Worm (Caenorhabditis elegans) whole organism, L3 larva: ENCODE data around the gene F23H12.7.

Experiments used
- R02D3.7 ChIP-seq: fragments of 150-350 bp; optimal IDR thresholded peaks from 2 replicates; lab custom pipeline; 2014; ENCODE audit warnings: missing biosample characterization, missing genetic modification characterization
- ZK546.5 ChIP-seq: sonication (generic microtip); optimal IDR thresholded peaks from 2 replicates; lab custom pipeline; 2017; ENCODE audit warnings: missing biosample characterization, missing genetic modification characterization
- aly-2 ChIP-seq: fragments of 150-350 bp; optimal IDR thresholded peaks from 2 replicates; lab custom pipeline; 2014; ENCODE audit warnings: missing biosample characterization, missing genetic modification characterization
- ama-1 ChIP-seq: fragments of 150-350 bp; optimal IDR thresholded peaks from 2 replicates; lab custom pipeline; 2018
- ceh-82 ChIP-seq: fragments of 150-350 bp; optimal IDR thresholded peaks from 2 replicates; lab custom pipeline; 2014; ENCODE audit warnings: missing biosample characterization, missing genetic modification characterization
- ceh-9 ChIP-seq: sonication (generic microtip); optimal IDR thresholded peaks from 2 replicates; lab custom pipeline; 2018; ENCODE audit warnings: missing biosample characterization, missing genetic modification characterization
- daf-12 ChIP-seq: fragments of 150-350 bp; optimal IDR thresholded peaks from 2 replicates; lab custom pipeline; 2014; ENCODE audit warnings: missing biosample characterization, missing genetic modification reagents, missing genetic modification characterization
- egl-27 ChIP-seq: sonication (generic microtip); optimal IDR thresholded peaks from 4 replicates; lab custom pipeline; 2017; ENCODE audit warnings: missing biosample characterization, missing genetic modification reagents, missing genetic modification characterization
- elt-1 ChIP-seq: fragments of 150-350 bp; optimal IDR thresholded peaks from 2 replicates; lab custom pipeline; 2014; ENCODE audit warnings: missing biosample characterization, missing genetic modification characterization
- elt-2 ChIP-seq: sonication (generic microtip); optimal IDR thresholded peaks from 2 replicates; lab custom pipeline; 2016; ENCODE audit warnings: missing genetic modification reagents, mild to moderate bottlenecking, missing genetic modification characterization, missing compliant biosample characterization
- eor-1 ChIP-seq, 2 experiments: fragments of 150-350 bp; optimal IDR thresholded peaks; 2 replicates each; lab custom pipeline; 2014 to 2018; ENCODE audit warnings: missing biosample characterization in 2 of 2, missing genetic modification characterization in 2 of 2
- fkh-10 ChIP-seq: sonication (generic microtip); optimal IDR thresholded peaks from 2 replicates; lab custom pipeline; 2017; ENCODE audit warnings: missing biosample characterization, missing genetic modification reagents, missing genetic modification characterization
- fkh-2 ChIP-seq: fragments of 150-350 bp; optimal IDR thresholded peaks from 2 replicates; lab custom pipeline; 2014; ENCODE audit warnings: missing biosample characterization, missing genetic modification reagents, missing genetic modification characterization
- fos-1 ChIP-seq: fragments of 150-350 bp; optimal IDR thresholded peaks from 2 replicates; lab custom pipeline; 2014; ENCODE audit warnings: missing biosample characterization, missing genetic modification characterization
- hmg-11 ChIP-seq: sonication (generic microtip); optimal IDR thresholded peaks from 2 replicates; lab custom pipeline; 2016; ENCODE audit warnings: missing genetic modification characterization, missing compliant biosample characterization
- jun-1 ChIP-seq: fragments of 150-350 bp; optimal IDR thresholded peaks from 2 replicates; lab custom pipeline; 2014; ENCODE audit warnings: missing biosample characterization, missing genetic modification reagents, missing genetic modification characterization
- lin-15B ChIP-seq: fragments of 150-350 bp; optimal IDR thresholded peaks from 2 replicates; lab custom pipeline; 2014; ENCODE audit warnings: missing biosample characterization, missing genetic modification characterization
- lsy-12 ChIP-seq: sonication (generic microtip); optimal IDR thresholded peaks from 2 replicates; lab custom pipeline; 2016; ENCODE audit warnings: mild to moderate bottlenecking, missing genetic modification characterization, missing compliant biosample characterization
- mdl-1 ChIP-seq: fragments of 150-350 bp; optimal IDR thresholded peaks from 2 replicates; lab custom pipeline; 2014; ENCODE audit warnings: missing biosample characterization, missing genetic modification characterization
- mml-1 ChIP-seq: fragments of 150-350 bp; sonication (generic microtip); optimal IDR thresholded peaks from 3 replicates; lab custom pipeline; 2014; ENCODE audit warnings: missing biosample characterization, missing genetic modification characterization
- nhr-11 ChIP-seq: fragments of 150-350 bp; optimal IDR thresholded peaks from 2 replicates; lab custom pipeline; 2014; ENCODE audit warnings: missing biosample characterization, missing genetic modification characterization
- nhr-237 ChIP-seq: fragments of 150-350 bp; optimal IDR thresholded peaks from 2 replicates; lab custom pipeline; 2014; ENCODE audit warnings: missing biosample characterization, missing genetic modification characterization
- nhr-25 ChIP-seq: sonication (generic microtip); optimal IDR thresholded peaks from 2 replicates; lab custom pipeline; 2017; ENCODE audit warnings: missing biosample characterization, missing genetic modification characterization
- nhr-28 ChIP-seq: fragments of 150-350 bp; optimal IDR thresholded peaks from 2 replicates; lab custom pipeline; 2014; ENCODE audit warnings: missing biosample characterization, missing genetic modification characterization
- nhr-43 ChIP-seq: sonication (generic microtip); optimal IDR thresholded peaks from 2 replicates; lab custom pipeline; 2016; ENCODE audit warnings: mild to moderate bottlenecking, missing genetic modification characterization, missing compliant biosample characterization; ENCODE audit not compliant: poor library complexity, severe bottlenecking
- nhr-77 ChIP-seq: fragments of 150-350 bp; optimal IDR thresholded peaks from 2 replicates; lab custom pipeline; 2014; ENCODE audit warnings: missing biosample characterization, missing genetic modification characterization
- pqm-1 ChIP-seq: fragments of 150-350 bp; optimal IDR thresholded peaks from 2 replicates; lab custom pipeline; 2017; ENCODE audit warnings: missing biosample characterization, missing genetic modification characterization, inconsistent platforms
- skn-1 ChIP-seq: fragments of 150-350 bp; optimal IDR thresholded peaks from 2 replicates; lab custom pipeline; 2014; ENCODE audit warnings: missing biosample characterization, missing genetic modification characterization
- tbx-2 ChIP-seq: sonication (generic microtip); optimal IDR thresholded peaks from 2 replicates; lab custom pipeline; 2016; ENCODE audit warnings: mild to moderate bottlenecking, missing genetic modification characterization, missing compliant biosample characterization
- unc-39 ChIP-seq: sonication (generic microtip); optimal IDR thresholded peaks from 4 replicates; lab custom pipeline; 2017; ENCODE audit warnings: missing biosample characterization, missing genetic modification characterization
- unc-62 ChIP-seq: fragments of 150-350 bp; sonication (generic microtip); optimal IDR thresholded peaks from 4 replicates; lab custom pipeline; 2014; ENCODE audit warnings: missing biosample characterization, missing genetic modification reagents, missing genetic modification characterization
- ztf-11 ChIP-seq: fragments of 150-350 bp; optimal IDR thresholded peaks from 2 replicates; lab custom pipeline; 2014; ENCODE audit warnings: missing biosample characterization, missing genetic modification characterization
- ztf-4 ChIP-seq: fragments of 150-350 bp; optimal IDR thresholded peaks from 2 replicates; lab custom pipeline; 2014; ENCODE audit warnings: missing biosample characterization, missing genetic modification characterization

The F23H12.7 gene

ce11 chrV:12415656-12416055 is 44.2 kb downstream of the F23H12.7 start, which contains the start of gene cdr-2:
TSS of gene cdr-2 (minus strand) at chrV:12415709.
- no peak for TF ChIP-seq unc-39 (tag; lab: Kevin White, UChicago)
- TF ChIP-seq daf-12 (tag; lab: Kevin White, UChicago) = no peak
- no peak for TF ChIP-seq ama-1 (lab: Kevin White, UChicago)
- no peak for TF ChIP-seq ztf-11 (tag; lab: Kevin White, UChicago)
- TF ChIP-seq nhr-25 (tag; lab: Kevin White, UChicago) = no peak
- TF ChIP-seq nhr-11 = no peak
- no peak for TF ChIP-seq mml-1 (tag; lab: Kevin White, UChicago)
- peak; percentile 78 for TF ChIP-seq elt-2 (tag; lab: Kevin White, UChicago)
- TF ChIP-seq nhr-77 (tag; lab: Kevin White, UChicago) = no peak
- TF ChIP-seq ztf-4 (tag; lab: Kevin White, UChicago) = no peak
- no peak for TF ChIP-seq ZK546.5 (tag; lab: Kevin White, UChicago)
- peak; percentile 79 for TF ChIP-seq pqm-1 (tag; lab: Kevin White, UChicago)
- TF ChIP-seq, all 47 proteins: peak for 2

- TF ChIP-seq tbx-2 (tag; lab: Kevin White, UChicago) = no peak
- TF ChIP-seq mdl-1 (tag; lab: Kevin White, UChicago) = no peak
- TF ChIP-seq aly-2 (tag; lab: Kevin White, UChicago) = no peak
- no peak for TF ChIP-seq R02D3.7 (tag; lab: Kevin White, UChicago)
- no peak for TF ChIP-seq jun-1 (tag; lab: Kevin White, UChicago)
- no peak for TF ChIP-seq elt-1 (tag; lab: Kevin White, UChicago)
- no peak for TF ChIP-seq egl-27 (tag; lab: Kevin White, UChicago)
- TF ChIP-seq lsy-12 (tag; lab: Kevin White, UChicago) = no peak
- TF ChIP-seq ceh-82 (tag; lab: Kevin White, UChicago) = no peak
These were observed 45.8 kb downstream of the F23H12.7 start, which contains the start of gene cdr-3 for ce11 chrV:12417277-12417676. TSS of gene cdr-3 (minus strand) at chrV:12417377.

- TF ChIP-seq eor-1 (tag; optimal IDR thresholded peaks at IDR 0.05; lab: Kevin White, UChicago) (no peak), lin-15B (no peak), nhr-43 (tag; lab: Kevin White, UChicago) (no peak), egl-27 (tag; lab: Kevin White, UChicago) (no peak), lsy-12 (tag; lab: Kevin White, UChicago) (no peak), fkh-2 (tag; lab: Kevin White, UChicago) (no peak), fos-1 (tag; lab: Kevin White, UChicago) (no peak), mml-1 (tag; lab: Kevin White, UChicago) (no peak), nhr-28 (tag; lab: Kevin White, UChicago) (no peak)
These were observed 46.8 kb downstream of the F23H12.7 start, which contains the start of gene C54D10.3 for ce11 chrV:12418292-12418691. TSS of gene C54D10.3 (plus strand) at chrV:12418592.

- TF ChIP-seq fkh-10 (no peak), ceh-9 (tag; lab: Kevin White, UChicago) (no peak), skn-1 (tag; lab: Kevin White, UChicago) (no peak), egl-27 (tag; lab: Kevin White, UChicago) (no peak), jun-1 (tag; lab: Kevin White, UChicago) (no peak), nhr-237 (tag; lab: Kevin White, UChicago) (no peak), elt-2 (tag; lab: Kevin White, UChicago) (no peak), mml-1 (tag; lab: Kevin White, UChicago) (no peak), nhr-11 (no peak), ztf-11 (tag; lab: Kevin White, UChicago) (no peak)
These were observed 49.4 kb downstream of the F23H12.7 start, which contains the start of gene C54D10.4 for ce11 chrV:12420843-12421242. TSS of gene C54D10.4 (minus strand) at chrV:12420943.

ce11 chrV:12421360-12421759 is 49.9 kb downstream of the F23H12.7 start:
- TF ChIP-seq unc-62 (no peak), ztf-4 (tag; lab: Kevin White, UChicago) (no peak), jun-1 (tag; lab: Kevin White, UChicago) (no peak), nhr-77 (tag; lab: Kevin White, UChicago) (no peak), lin-15B (no peak), hmg-11 (no peak), fos-1 (tag; lab: Kevin White, UChicago) (no peak)
